Fruit fly (Drosophila melanogaster) whole organism, embryonic: ENCODE measurements around the gene CG31431.

Experiments used
- Asciz ChIP-seq: fragments of 200-800 bp; sonication (Bioruptor generic); optimal IDR thresholded peaks from 2 replicates; lab custom pipeline; 2017; ENCODE audit warnings: missing biosample characterization, mild to moderate bottlenecking, missing genetic modification characterization, missing genetic modification reagents
- CG1024 ChIP-seq: fragments of 200-800 bp; sonication (Bioruptor generic); IDR thresholded peaks from 2 replicates; pipeline ENCODE4 v1.3.6; 2022; ENCODE audit warnings: missing biosample characterization, missing genetic modification characterization
- CG10979 ChIP-seq: fragments of 200-800 bp; sonication (Bioruptor generic); optimal IDR thresholded peaks from 2 replicates; lab custom pipeline; 2018; ENCODE audit warnings: missing biosample characterization, mild to moderate bottlenecking, missing genetic modification characterization, moderate library complexity
- CG11085 ChIP-seq: fragments of 200-800 bp; sonication (Bioruptor generic); IDR thresholded peaks from 2 replicates; pipeline ENCODE4 v1.3.6; 2022; ENCODE audit warnings: missing biosample characterization, missing genetic modification characterization
- CG12236 ChIP-seq: fragments of 200-800 bp; sonication (Bioruptor generic); optimal IDR thresholded peaks from 2 replicates; lab custom pipeline; 2016; ENCODE audit warnings: missing biosample characterization, missing genetic modification characterization
- CG13424 ChIP-seq: fragments of 200-800 bp; sonication (Bioruptor generic); optimal IDR thresholded peaks from 2 replicates; lab custom pipeline; 2019; ENCODE audit warnings: missing biosample characterization, mild to moderate bottlenecking, missing genetic modification characterization, moderate library complexity
- CG15269 ChIP-seq: fragments of 200-800 bp; sonication (Bioruptor generic); optimal IDR thresholded peaks from 2 replicates; lab custom pipeline; 2018; ENCODE audit warnings: missing biosample characterization, mild to moderate bottlenecking, missing genetic modification characterization, moderate library complexity
- CG15696 ChIP-seq: fragments of 200-800 bp; sonication (Bioruptor generic); optimal IDR thresholded peaks from 2 replicates; lab custom pipeline; 2019; ENCODE audit warnings: missing biosample characterization, mild to moderate bottlenecking, missing genetic modification characterization, moderate library complexity
- CG1602 ChIP-seq: fragments of 200-800 bp; sonication (Bioruptor generic); optimal IDR thresholded peaks from 3 replicates; lab custom pipeline; 2016; ENCODE audit warnings: missing biosample characterization, missing genetic modification characterization
- CG18599 ChIP-seq: fragments of 200-800 bp; sonication (Bioruptor generic); optimal IDR thresholded peaks from 3 replicates; lab custom pipeline; 2017; ENCODE audit warnings: missing biosample characterization, missing genetic modification characterization, mild to moderate bottlenecking, moderate library complexity, missing genetic modification reagents
- CG2875 ChIP-seq: fragments of 200-800 bp; sonication (Bioruptor generic); optimal IDR thresholded peaks from 2 replicates; lab custom pipeline; 2017; ENCODE audit warnings: missing biosample characterization, mild to moderate bottlenecking, missing genetic modification characterization, missing genetic modification reagents
- CG31441 ChIP-seq: fragments of 200-800 bp; sonication (Bioruptor generic); IDR thresholded peaks from 2 replicates; pipeline ENCODE4 v1.3.6; 2022; ENCODE audit warnings: missing biosample characterization, missing genetic modification characterization
- CG4360 ChIP-seq: fragments of 200-800 bp; sonication (Bioruptor generic); IDR thresholded peaks from 2 replicates; pipeline ENCODE4 v1.3.6; 2022; ENCODE audit warnings: missing biosample characterization, missing genetic modification characterization
- CG4730 ChIP-seq: fragments of 200-800 bp; sonication (Bioruptor generic); IDR thresholded peaks from 2 replicates; pipeline ENCODE4 v1.3.6; 2022; ENCODE audit warnings: missing biosample characterization, missing genetic modification characterization
- CG4820 ChIP-seq: fragments of 200-800 bp; sonication (Bioruptor generic); optimal IDR thresholded peaks from 3 replicates; lab custom pipeline; 2016; ENCODE audit warnings: missing biosample characterization, missing genetic modification characterization
- CG5953 ChIP-seq: fragments of 200-800 bp; sonication (Bioruptor generic); IDR thresholded peaks from 2 replicates; pipeline ENCODE4 v1.3.6; 2022; ENCODE audit warnings: missing biosample characterization, missing genetic modification characterization
- CG6689 ChIP-seq: fragments of 200-800 bp; sonication (Bioruptor generic); IDR thresholded peaks from 2 replicates; pipeline ENCODE4 v1.3.6; 2022; ENCODE audit warnings: missing biosample characterization, missing genetic modification characterization
- CG7357 ChIP-seq: fragments of 200-800 bp; sonication (Bioruptor generic); IDR thresholded peaks from 3 replicates; pipeline ENCODE4 v1.3.6; 2022; ENCODE audit warnings: missing biosample characterization, missing genetic modification characterization
- CG7963 ChIP-seq: fragments of 200-800 bp; sonication (Bioruptor generic); IDR thresholded peaks from 3 replicates; pipeline ENCODE4 v1.3.6; 2022; ENCODE audit warnings: missing biosample characterization, missing genetic modification characterization; ENCODE audit not compliant: partially characterized antibody
- CG9932 ChIP-seq: fragments of 200-800 bp; sonication (Bioruptor generic); IDR thresholded peaks from 2 replicates; pipeline ENCODE4 v1.3.6; 2022; ENCODE audit warnings: missing biosample characterization, missing genetic modification characterization
- Deaf1 ChIP-seq: fragments of 200-800 bp; optimal IDR thresholded peaks from 3 replicates; lab custom pipeline; 2019; ENCODE audit warnings: missing biosample characterization, mild to moderate bottlenecking, missing genetic modification characterization, moderate library complexity
- Fer1 ChIP-seq: fragments of 200-800 bp; sonication (Bioruptor generic); optimal IDR thresholded peaks from 2 replicates; lab custom pipeline; 2017; ENCODE audit warnings: missing biosample characterization, mild to moderate bottlenecking, missing genetic modification characterization
- HLH4C ChIP-seq: fragments of 200-800 bp; sonication (Bioruptor generic); IDR thresholded peaks from 3 replicates; pipeline ENCODE4 v1.3.6; 2022; ENCODE audit warnings: missing biosample characterization, missing genetic modification characterization; ENCODE audit not compliant: partially characterized antibody
- Hey ChIP-seq: fragments of 200-800 bp; sonication (Bioruptor generic); optimal IDR thresholded peaks from 3 replicates; lab custom pipeline; 2018; ENCODE audit warnings: missing biosample characterization, mild to moderate bottlenecking, missing genetic modification characterization
- Jarid2 ChIP-seq: fragments of 200-800 bp; sonication (Bioruptor generic); optimal IDR thresholded peaks from 3 replicates; lab custom pipeline; 2017; ENCODE audit warnings: mild to moderate bottlenecking, missing biosample characterization, missing genetic modification reagents, missing genetic modification characterization
- Poxn ChIP-seq: fragments of 200-800 bp; sonication (Bioruptor generic); IDR thresholded peaks from 2 replicates; pipeline ENCODE4 v1.3.6; 2022; ENCODE audit warnings: missing biosample characterization, missing genetic modification characterization
- Rx ChIP-seq: fragments of 200-800 bp; sonication (Bioruptor generic); IDR thresholded peaks from 2 replicates; pipeline ENCODE4 v1.3.6; 2022; ENCODE audit warnings: missing biosample characterization, missing genetic modification characterization
- Scr ChIP-seq: fragments of 200-800 bp; sonication (Bioruptor generic); IDR thresholded peaks from 2 replicates; pipeline ENCODE4 v1.3.6; 2022; ENCODE audit warnings: missing biosample characterization, missing genetic modification characterization; ENCODE audit not compliant: partially characterized antibody
- Sox100B ChIP-seq: fragments of 200-800 bp; sonication (Bioruptor generic); optimal IDR thresholded peaks from 3 replicates; lab custom pipeline; 2018; ENCODE audit warnings: missing biosample characterization, mild to moderate bottlenecking, missing genetic modification characterization
- Sry-β ChIP-seq: fragments of 200-800 bp; sonication (Bioruptor generic); optimal IDR thresholded peaks from 2 replicates; lab custom pipeline; 2018; ENCODE audit warnings: missing biosample characterization, mild to moderate bottlenecking, missing genetic modification characterization, moderate library complexity
- Sry-δ ChIP-seq: fragments of 200-800 bp; sonication (Bioruptor generic); optimal IDR thresholded peaks from 2 replicates; lab custom pipeline; 2016; ENCODE audit warnings: missing biosample characterization, missing genetic modification characterization
- Trl ChIP-seq, 3 experiments: fragments of >200 bp in 2 of 3; fragments of 200-800 bp in 1 of 3; sonication (Bioruptor generic) in 1 of 3; optimal IDR thresholded peaks; 2 replicates in 1 of 3; 3 replicates in 2 of 3; lab custom pipeline; 2016 to 2017; ENCODE audit warnings: missing biosample characterization in 1 of 3, missing genetic modification characterization in 1 of 3
- Xbp1 ChIP-seq: fragments of 200-800 bp; sonication (Bioruptor generic); optimal IDR thresholded peaks from 3 replicates; lab custom pipeline; 2016; ENCODE audit warnings: missing biosample characterization, mild to moderate bottlenecking, missing genetic modification characterization
- al ChIP-seq: fragments of 200-800 bp; sonication (Bioruptor generic); IDR thresholded peaks from 2 replicates; pipeline ENCODE4 v1.3.6; 2022; ENCODE audit warnings: missing biosample characterization, missing genetic modification characterization
- ato ChIP-seq: fragments of 200-800 bp; sonication (Bioruptor generic); IDR thresholded peaks from 2 replicates; pipeline ENCODE4 v1.3.6; 2022; ENCODE audit warnings: missing biosample characterization, missing genetic modification characterization; ENCODE audit not compliant: partially characterized antibody
- cas ChIP-seq: fragments of 200-800 bp; sonication (Bioruptor generic); IDR thresholded peaks from 2 replicates; pipeline ENCODE4 v1.3.6; 2022; ENCODE audit warnings: missing biosample characterization, missing genetic modification characterization
- dm ChIP-seq: fragments of 200-800 bp; sonication (Bioruptor generic); optimal IDR thresholded peaks from 3 replicates; lab custom pipeline; 2016; ENCODE audit warnings: missing biosample characterization, missing genetic modification characterization
- dmrt11E ChIP-seq: fragments of 200-800 bp; sonication (Bioruptor generic); optimal IDR thresholded peaks from 3 replicates; lab custom pipeline; 2018; ENCODE audit warnings: missing biosample characterization, mild to moderate bottlenecking, missing genetic modification characterization, moderate library complexity
- ems ChIP-seq: fragments of 200-800 bp; sonication (Bioruptor generic); optimal IDR thresholded peaks from 3 replicates; lab custom pipeline; 2016; ENCODE audit warnings: missing biosample characterization, missing genetic modification characterization
- inv ChIP-seq: fragments of 200-800 bp; sonication (Bioruptor generic); IDR thresholded peaks from 2 replicates; pipeline ENCODE4 v1.3.6; 2022; ENCODE audit warnings: missing biosample characterization, missing genetic modification characterization; ENCODE audit not compliant: partially characterized antibody
- jing ChIP-seq: fragments of 200-800 bp; sonication (Bioruptor generic); optimal IDR thresholded peaks from 2 replicates; lab custom pipeline; 2018; ENCODE audit warnings: missing biosample characterization, mild to moderate bottlenecking, missing genetic modification characterization
- lab ChIP-seq: fragments of 200-800 bp; sonication (Bioruptor generic); optimal IDR thresholded peaks from 3 replicates; lab custom pipeline; 2017; ENCODE audit warnings: missing biosample characterization, missing genetic modification characterization, mild to moderate bottlenecking, moderate library complexity, missing genetic modification reagents
- nerfin-1 ChIP-seq: fragments of 200-800 bp; sonication (Bioruptor generic); optimal IDR thresholded peaks from 3 replicates; lab custom pipeline; 2019; ENCODE audit warnings: missing biosample characterization, mild to moderate bottlenecking, missing genetic modification characterization, moderate library complexity
- nmo ChIP-seq: fragments of 200-800 bp; sonication (Bioruptor generic); optimal IDR thresholded peaks from 2 replicates; lab custom pipeline; 2018; ENCODE audit warnings: missing biosample characterization, mild to moderate bottlenecking, missing genetic modification characterization, moderate library complexity
- pzg ChIP-seq: fragments of 200-800 bp; sonication (Bioruptor generic); optimal IDR thresholded peaks from 3 replicates; lab custom pipeline; 2018; ENCODE audit warnings: missing biosample characterization, mild to moderate bottlenecking, missing genetic modification characterization, moderate library complexity
- salm ChIP-seq: fragments of 200-800 bp; sonication (Bioruptor generic); optimal IDR thresholded peaks from 2 replicates; lab custom pipeline; 2018; ENCODE audit warnings: missing biosample characterization, mild to moderate bottlenecking, missing genetic modification characterization
- schlank ChIP-seq: fragments of 200-800 bp; sonication (Bioruptor generic); optimal IDR thresholded peaks from 2 replicates; lab custom pipeline; 2018; ENCODE audit warnings: missing biosample characterization, mild to moderate bottlenecking, missing genetic modification characterization
- so ChIP-seq: fragments of 200-800 bp; sonication (Bioruptor generic); IDR thresholded peaks from 3 replicates; pipeline ENCODE4 v1.3.6; 2022; ENCODE audit warnings: missing biosample characterization, missing genetic modification characterization
- ttk ChIP-seq: fragments of 200-800 bp; sonication (Bioruptor generic); IDR thresholded peaks from 2 replicates; pipeline ENCODE4 v2.1.2; 2022; ENCODE audit warnings: missing biosample characterization, missing genetic modification characterization

CG31431 gene

dm6 chr3R:21828040-21828526, 42.4 kb upstream of the CG31431 start (continued):
- peak; percentile 48; the same call in 1 of the 3 replicates for TF ChIP-seq CG7357 (GFP tag; lab: Robert Waterston, UW)
- peak; percentile 14 for TF ChIP-seq Sry-δ
- no peak for TF ChIP-seq CG1024 (GFP tag; lab: Robert Waterston, UW)
- TF ChIP-seq CG4730 (GFP tag; lab: Robert Waterston, UW): peak; percentile 72
- TF ChIP-seq Rx (GFP tag; lab: Robert Waterston, UW): peak; percentile 61
- no peak for TF ChIP-seq Hey (tag; lab: Kevin White, UChicago)
- TF ChIP-seq dm: peak; percentile 47
- TF ChIP-seq Sox100B (GFP tag; lab: Kevin White, UChicago): peak; percentile 28
- peak; percentile 63 for TF ChIP-seq CG15696 (tag; lab: Kevin White, UChicago)
- TF ChIP-seq nmo (GFP tag; lab: Kevin White, UChicago): peak; percentile 90
- peak; percentile 40 for TF ChIP-seq CG4360 (GFP tag; lab: Robert Waterston, UW)
- TF ChIP-seq nerfin-1: peak; percentile 76
- TF ChIP-seq lab (GFP tag; lab: Kevin White, UChicago): no peak
- TF ChIP-seq Sry-β (GFP tag; lab: Kevin White, UChicago): no peak
- no peak for TF ChIP-seq Jarid2
- TF ChIP-seq CG9932: no peak
- no peak for TF ChIP-seq pzg
- peak; percentile 60 for TF ChIP-seq ttk (GFP tag; lab: Robert Waterston, UW)
- TF ChIP-seq al: no peak
- TF ChIP-seq Deaf1 (tag; lab: Kevin White, UChicago): peak; percentile 10
- TF ChIP-seq salm (tag; lab: Kevin White, UChicago): peak; percentile 33
- TF ChIP-seq Asciz (GFP tag; lab: Kevin White, UChicago): peak; percentile 60
- TF ChIP-seq CG12236 (GFP tag; lab: Kevin White, UChicago): peak; percentile 71
- no peak for TF ChIP-seq CG18599 (GFP tag; lab: Kevin White, UChicago)
- TF ChIP-seq CG15269 (tag; lab: Kevin White, UChicago): peak; percentile 44
- peak; percentile 78 for TF ChIP-seq CG4820 (GFP tag; lab: Kevin White, UChicago)
- peak; percentile 71 for TF ChIP-seq jing (GFP tag; lab: Kevin White, UChicago)
- peak; percentile 43 for TF ChIP-seq ems (GFP tag; lab: Kevin White, UChicago)
- peak; percentile 90 for TF ChIP-seq CG10979 (tag; lab: Kevin White, UChicago)
- TF ChIP-seq Xbp1 (GFP tag; lab: Kevin White, UChicago): peak; percentile 75
- TF ChIP-seq CG7963 (GFP tag; lab: Robert Waterston, UW): peak; percentile 47; the same call in 1 of the 3 replicates
- TF ChIP-seq Scr: no peak
- peak; percentile 45; the same call in 1 of the 3 replicates for TF ChIP-seq so
- TF ChIP-seq CG11085: no peak
- TF ChIP-seq inv (GFP tag; lab: Robert Waterston, UW): no peak
- TF ChIP-seq CG31441 (GFP tag; lab: Robert Waterston, UW): peak; percentile 51; the same call in 1 of the 2 replicates
- TF ChIP-seq schlank (tag; lab: Kevin White, UChicago): no peak
- no peak for TF ChIP-seq Fer1
- TF ChIP-seq Poxn: no peak
- TF ChIP-seq CG5953 (GFP tag; lab: Robert Waterston, UW): 0 out of 2 replicates have a peak, but pooled peaks have one; percentile 13
- no peak for TF ChIP-seq cas
- peak; percentile 76 for TF ChIP-seq CG13424 (tag; lab: Kevin White, UChicago)
- peak; percentile 79 for TF ChIP-seq CG1602 (GFP tag; lab: Kevin White, UChicago)
- peak; percentile 80 for TF ChIP-seq CG6689 (GFP tag; lab: Robert Waterston, UW)
- TF ChIP-seq CG2875 (GFP tag; lab: Kevin White, UChicago): peak; percentile 71
- TF ChIP-seq dmrt11E (tag; lab: Kevin White, UChicago): peak; percentile 95
- no peak for TF ChIP-seq Trl (optimal IDR thresholded peaks at IDR 0.05; lab: Kevin White, UChicago)
- peak; percentile 68 for TF ChIP-seq Trl (GFP tag; optimal IDR thresholded peaks at IDR 0.05; lab: Kevin White, UChicago)
- TF ChIP-seq ato (GFP tag; lab: Robert Waterston, UW): no peak
- TF ChIP-seq HLH4C: peak; percentile 72
